Fruit fly (Drosophila melanogaster) whole organism, adult: Measurements from ENCODE around the gene CG13258.

Experiments used
- CG11617 ChIP-seq: fragments of 200-800 bp; sonication (Bioruptor generic); optimal IDR thresholded peaks from 2 replicates; lab custom pipeline; 2017; ENCODE audit warnings: mild to moderate bottlenecking, missing biosample characterization, missing genetic modification reagents, missing genetic modification characterization
- CG14711 ChIP-seq: fragments of 200-800 bp; sonication (Bioruptor generic); optimal IDR thresholded peaks from 2 replicates; lab custom pipeline; 2018; ENCODE audit warnings: missing biosample characterization, mild to moderate bottlenecking, missing genetic modification characterization, moderate library complexity
- CG33017 ChIP-seq: fragments of 200-800 bp; sonication (Bioruptor generic); optimal IDR thresholded peaks from 2 replicates; lab custom pipeline; 2018; ENCODE audit warnings: missing biosample characterization, mild to moderate bottlenecking, missing genetic modification characterization, moderate library complexity
- CG5204 ChIP-seq: fragments of 200-800 bp; sonication (Bioruptor generic); optimal IDR thresholded peaks from 2 replicates; lab custom pipeline; 2016; ENCODE audit warnings: missing biosample characterization, missing genetic modification characterization
- CG7101 ChIP-seq: fragments of 200-800 bp; sonication (Bioruptor generic); optimal IDR thresholded peaks from 2 replicates; lab custom pipeline; 2018; ENCODE audit warnings: missing biosample characterization, mild to moderate bottlenecking, missing genetic modification characterization, moderate library complexity
- Hr96 ChIP-seq: fragments of 200-800 bp; sonication (Bioruptor generic); optimal IDR thresholded peaks from 2 replicates; lab custom pipeline; 2016; ENCODE audit warnings: missing biosample characterization, missing genetic modification characterization
- Mnt ChIP-seq: fragments of 200-800 bp; sonication (Bioruptor generic); optimal IDR thresholded peaks from 2 replicates; lab custom pipeline; 2016; ENCODE audit warnings: missing biosample characterization, mild to moderate bottlenecking, missing genetic modification characterization
- bab1 ChIP-seq: fragments of 200-800 bp; sonication (Bioruptor generic); optimal IDR thresholded peaks from 3 replicates; lab custom pipeline; 2019; ENCODE audit warnings: missing biosample characterization, mild to moderate bottlenecking, missing genetic modification characterization, moderate library complexity
- cic ChIP-seq: fragments of 200-800 bp; sonication (Bioruptor generic); optimal IDR thresholded peaks from 2 replicates; lab custom pipeline; 2017; ENCODE audit warnings: missing biosample characterization, mild to moderate bottlenecking, missing genetic modification characterization, moderate library complexity
- kay ChIP-seq: fragments of 200-800 bp; sonication (Bioruptor generic); peaks from one replicate; lab custom pipeline; 2016; ENCODE audit warnings: missing biosample characterization, missing genetic modification characterization, borderline replicate concordance
- pad ChIP-seq: fragments of 200-800 bp; sonication (Bioruptor generic); optimal IDR thresholded peaks from 3 replicates; lab custom pipeline; 2017; ENCODE audit warnings: missing biosample characterization, missing genetic modification characterization, mild to moderate bottlenecking, moderate library complexity, missing genetic modification reagents
- tj ChIP-seq: fragments of 200-800 bp; sonication (Bioruptor generic); optimal IDR thresholded peaks from 3 replicates; lab custom pipeline; 2017; ENCODE audit warnings: missing biosample characterization, mild to moderate bottlenecking, missing genetic modification characterization, moderate library complexity
- toe ChIP-seq: fragments of 200-800 bp; sonication (Bioruptor generic); optimal IDR thresholded peaks from 2 replicates; lab custom pipeline; 2016; ENCODE audit warnings: missing biosample characterization, missing genetic modification characterization

dm6 chr2L:16288393-16288731 is 4.5 kb downstream of the CG13258 start:
- TF ChIP-seq CG14711 (tag; lab: Kevin White, UChicago) = no peak
- no peak for TF ChIP-seq cic (GFP tag; lab: Kevin White, UChicago)
- TF ChIP-seq bab1 = no peak
- TF ChIP-seq Hr96 (GFP tag; lab: Kevin White, UChicago) = no peak
- TF ChIP-seq tj = no peak
- no peak for TF ChIP-seq toe
- no peak for TF ChIP-seq CG5204 (GFP tag; lab: Kevin White, UChicago)
- TF ChIP-seq CG11617 = no peak
- no peak for TF ChIP-seq kay (GFP tag; lab: Kevin White, UChicago)
- TF ChIP-seq CG33017 = no peak
- TF ChIP-seq pad (GFP tag; lab: Kevin White, UChicago) = no peak
- no peak for TF ChIP-seq CG7101 (tag; lab: Kevin White, UChicago)
- TF ChIP-seq Mnt (GFP tag; lab: Kevin White, UChicago) = no peak
